Worm (Caenorhabditis elegans) whole organism, L3 larva: ENCODE measurements around the gene ZK856.5.

ENCODE experiments used
- jun-1 ChIP-seq: fragments of 150-350 bp; optimal IDR thresholded peaks from 2 replicates; lab custom pipeline; 2014; ENCODE audit warnings: missing biosample characterization, missing genetic modification reagents, missing genetic modification characterization
- mml-1 ChIP-seq: fragments of 150-350 bp; sonication (generic microtip); optimal IDR thresholded peaks from 3 replicates; lab custom pipeline; 2014; ENCODE audit warnings: missing biosample characterization, missing genetic modification characterization
- nhr-12 ChIP-seq: fragments of 150-350 bp; optimal IDR thresholded peaks from 2 replicates; lab custom pipeline; 2014; ENCODE audit warnings: missing biosample characterization, missing genetic modification characterization
- nhr-77 ChIP-seq: fragments of 150-350 bp; optimal IDR thresholded peaks from 2 replicates; lab custom pipeline; 2014; ENCODE audit warnings: missing biosample characterization, missing genetic modification characterization
- skn-1 ChIP-seq: fragments of 150-350 bp; optimal IDR thresholded peaks from 2 replicates; lab custom pipeline; 2014; ENCODE audit warnings: missing biosample characterization, missing genetic modification characterization
- ztf-11 ChIP-seq: fragments of 150-350 bp; optimal IDR thresholded peaks from 2 replicates; lab custom pipeline; 2014; ENCODE audit warnings: missing biosample characterization, missing genetic modification characterization

ce11 chrV:10166368-10166767 lies 23.6 kb downstream of the ZK856.5 start, which contains the start of gene C51E3.6:
- TF ChIP-seq ztf-11 (tag; lab: Kevin White, UChicago) = no peak
- TF ChIP-seq jun-1 (tag; lab: Kevin White, UChicago) = no peak
- TF ChIP-seq nhr-77 = no peak
- no peak for TF ChIP-seq nhr-12 (tag; lab: Kevin White, UChicago)
- TF ChIP-seq skn-1 = no peak
- TF ChIP-seq mml-1 (tag; lab: Kevin White, UChicago) = no peak
